Fruit fly (Drosophila melanogaster): ENCODE measurements around the gene CG44303.

The CG44303 gene

DNA sequence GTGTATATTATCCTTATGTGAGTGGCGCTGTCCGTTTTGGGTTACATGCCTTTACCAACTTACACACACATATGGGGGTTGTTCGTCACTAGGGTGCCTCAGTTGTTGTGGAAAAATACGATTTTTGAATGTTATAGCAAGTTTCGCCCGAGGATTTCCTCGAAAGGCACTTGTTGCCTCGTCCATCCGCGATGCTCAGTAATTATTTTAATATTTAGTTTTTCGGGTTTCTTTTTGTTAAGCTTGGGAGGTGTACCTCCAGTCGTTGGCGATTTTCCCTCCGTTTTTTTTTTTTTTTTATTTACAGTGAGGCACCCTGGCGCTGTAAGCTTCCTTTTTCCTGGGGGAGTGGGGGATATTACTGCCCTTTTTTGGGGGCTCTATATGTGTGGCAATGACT lies 9.2 kb upstream of the CG44303 start (continued):
- TF ChIP-seq CG7368 (GFP tag; optimal IDR thresholded peaks at IDR 0.05) (peak; percentile 67), CG3919 (GFP tag; optimal IDR thresholded peaks at IDR 0.05) (peak; percentile 77), acj6 (GFP tag; optimal IDR thresholded peaks at IDR 0.05) (peak; percentile 81), pdm3 (GFP tag; optimal IDR thresholded peaks at IDR 0.05) (peak; percentile 80), Hr4 (GFP tag; optimal IDR thresholded peaks at IDR 0.05) (peak; percentile 68), CG1621 (tag; optimal IDR thresholded peaks at IDR 0.05) (peak; percentile 55), CG6276 (GFP tag; optimal IDR thresholded peaks at IDR 0.05) (peak; percentile 72), CG11762 (GFP tag; optimal IDR thresholded peaks at IDR 0.05; ENCODE audit: insufficient read depth) (peak; percentile 56), CG8319 (GFP tag; optimal IDR thresholded peaks at IDR 0.05) (peak; percentile 37), CG8119 (GFP tag; IDR thresholded peaks at IDR 0.05) (peak; percentile 85), ss (GFP tag; optimal IDR thresholded peaks at IDR 0.05) (peak; percentile 73 to 83), Sox14 (GFP tag; optimal IDR thresholded peaks at IDR 0.05) (peak; percentile 79), dsx (GFP tag; optimal IDR thresholded peaks at IDR 0.05; ENCODE audit: poor library complexity, severe bottlenecking) (peak; percentile 68), Ets21C (GFP tag; optimal IDR thresholded peaks at IDR 0.05) (peak; percentile 71), lz (GFP tag; optimal IDR thresholded peaks at IDR 0.05) (peak; percentile 81), Hr38 (GFP tag; optimal IDR thresholded peaks at IDR 0.05) (no peak), CG10669 (GFP tag; optimal IDR thresholded peaks at IDR 0.05) (peak; percentile 71), spab (GFP tag; optimal IDR thresholded peaks at IDR 0.05) (peak; percentile 66), CG6854 (GFP tag; optimal IDR thresholded peaks at IDR 0.05) (peak; percentile 58), dac (GFP tag; optimal IDR thresholded peaks at IDR 0.05) (peak; percentile 51), cyc (GFP tag; optimal IDR thresholded peaks at IDR 0.05) (peak; percentile 69), CG15336 (GFP tag; IDR thresholded peaks at IDR 0.05) (peak; percentile 89), eg (GFP tag; IDR thresholded peaks at IDR 0.05) (peak; percentile 82), Blimp-1 (GFP tag; optimal IDR thresholded peaks at IDR 0.05) (no peak), svp (GFP tag) (peak; percentile 87), Eip93F (GFP tag; optimal IDR thresholded peaks at IDR 0.05) (peak; percentile 44), CG32006 (GFP tag; optimal IDR thresholded peaks at IDR 0.05) (peak; percentile 76), Hr39 (GFP tag; optimal IDR thresholded peaks at IDR 0.05) (peak; percentile 73), net (GFP tag; optimal IDR thresholded peaks at IDR 0.05) (peak; percentile 76), CG34406 (GFP tag; optimal IDR thresholded peaks at IDR 0.05) (peak; percentile 73), CG31627 (GFP tag; optimal IDR thresholded peaks at IDR 0.05) (peak; percentile 72)

DNA sequence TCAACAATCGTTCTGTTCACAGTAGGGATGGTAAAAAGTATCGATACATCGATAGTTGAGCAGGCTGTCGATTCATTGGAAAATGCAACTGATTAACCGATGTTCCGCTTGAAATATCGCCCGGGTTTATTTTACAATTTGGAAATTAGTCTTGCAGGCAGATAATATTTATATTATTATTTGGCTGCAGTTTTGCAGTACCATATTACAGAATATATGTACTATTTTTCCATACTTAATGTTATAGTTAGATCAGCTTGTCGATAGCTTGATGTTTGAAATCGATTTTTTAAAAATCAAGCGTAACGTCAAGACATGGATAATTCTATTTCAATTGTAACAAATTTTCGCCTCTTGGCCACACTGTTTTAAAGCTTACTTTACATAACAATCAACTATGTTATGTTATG lies 7.8 kb upstream of the CG44303 start, which contains the start of gene CG14442:
CG14442 (minus strand) TSS at position 29 of the 410 bp plus-strand sequence.
- TF ChIP-seq Smox (GFP tag; optimal IDR thresholded peaks at IDR 0.05) (peak; percentile 52), topi (GFP tag; optimal IDR thresholded peaks at IDR 0.05) (peak; percentile 44), Eip78C (GFP tag) (peak; percentile 47), CG3919 (GFP tag; optimal IDR thresholded peaks at IDR 0.05) (peak; percentile 30), esn (GFP tag; optimal IDR thresholded peaks at IDR 0.05) (peak; percentile 49), Lpt (GFP tag; optimal IDR thresholded peaks at IDR 0.05) (no peak), svp (GFP tag) (peak; percentile 76), CG16779 (tag; optimal IDR thresholded peaks at IDR 0.05) (no peak), CG8632 (GFP tag; optimal IDR thresholded peaks at IDR 0.05) (peak; percentile 20), CG10631 (GFP tag; optimal IDR thresholded peaks at IDR 0.05) (peak; percentile 27), Sox15 (GFP tag; optimal IDR thresholded peaks at IDR 0.05) (peak; percentile 14), CG8319 (GFP tag; optimal IDR thresholded peaks at IDR 0.05) (peak; percentile 15), cyc (GFP tag; optimal IDR thresholded peaks at IDR 0.05) (peak; percentile 24), lz (GFP tag; optimal IDR thresholded peaks at IDR 0.05) (peak; percentile 60), eg (GFP tag; IDR thresholded peaks at IDR 0.05) (peak; percentile 59), fd59A (GFP tag; optimal IDR thresholded peaks at IDR 0.05) (no peak), Hr4 (GFP tag; optimal IDR thresholded peaks at IDR 0.05) (peak; percentile 37), fd85E (GFP tag; optimal IDR thresholded peaks at IDR 0.05) (no peak), CG32006 (GFP tag; optimal IDR thresholded peaks at IDR 0.05) (peak; percentile 18), CG4318 (GFP tag; optimal IDR thresholded peaks at IDR 0.05) (no peak), CG11762 (GFP tag; optimal IDR thresholded peaks at IDR 0.05; ENCODE audit: insufficient read depth) (no peak), CG3032 (tag; optimal IDR thresholded peaks at IDR 0.05) (peak; percentile 12), CG11902 (GFP tag; optimal IDR thresholded peaks at IDR 0.05) (no peak), CG10669 (GFP tag; optimal IDR thresholded peaks at IDR 0.05) (no peak), pdm3 (GFP tag; optimal IDR thresholded peaks at IDR 0.05) (peak; percentile 25), ss (GFP tag; optimal IDR thresholded peaks at IDR 0.05) (no peak), achi (GFP tag; optimal IDR thresholded peaks at IDR 0.05) (peak; percentile 40), Hr39 (GFP tag; optimal IDR thresholded peaks at IDR 0.05) (peak; percentile 47), Met (GFP tag; optimal IDR thresholded peaks at IDR 0.05) (peak; percentile 45), Ets21C (GFP tag; optimal IDR thresholded peaks at IDR 0.05) (peak; percentile 40), vri (GFP tag; optimal IDR thresholded peaks at IDR 0.05) (no peak), spab (GFP tag; optimal IDR thresholded peaks at IDR 0.05) (no peak), CG31627 (GFP tag; optimal IDR thresholded peaks at IDR 0.05) (peak; percentile 44)

Measured in whole organism, prepupa.